Comparison of ENCODE assay signal across 4 fruit fly cellular contexts in genomic region chr2L:7685290-7685689, dm6.
TF ChIP-seq lines count a peak whose summit lies in the region.

No protein-coding gene starts in this region.

- TF ChIP-seq CTCF in whole organism, embryonic (GFP tag; optimal IDR thresholded peaks at IDR 0.05; lab: Kevin White, UChicago) = no peak

TF ChIP-seq in whole organism, adult, 20 proteins besides CTCF, POLR2A, EP300 and RAD21:
- TF ChIP-seq kay (GFP tag; lab: Kevin White, UChicago; ENCODE audit: borderline replicate concordance) = peak; percentile 92
- no peak for TF ChIP-seq CG7045 (GFP tag; optimal IDR thresholded peaks at IDR 0.05; lab: Kevin White, UChicago)
- no peak for TF ChIP-seq tj (GFP tag; optimal IDR thresholded peaks at IDR 0.05; lab: Kevin White, UChicago)
- peak; percentile 41 for TF ChIP-seq CG33017 (tag; optimal IDR thresholded peaks at IDR 0.05; lab: Kevin White, UChicago)
- TF ChIP-seq cic (GFP tag; optimal IDR thresholded peaks at IDR 0.05; lab: Kevin White, UChicago) = peak; percentile 76
- peak; percentile 34 for TF ChIP-seq Mnt (GFP tag; optimal IDR thresholded peaks at IDR 0.05; lab: Kevin White, UChicago)
- peak; percentile 61 for TF ChIP-seq CG12768 (GFP tag; optimal IDR thresholded peaks at IDR 0.05; lab: Kevin White, UChicago)
TF ChIP-seq in whole organism, adult: peak in this region for 5.

TF ChIP-seq in whole organism, embryonic, 481 proteins besides CTCF, POLR2A, EP300 and RAD21 (continues in another document):
- TF ChIP-seq GATAe (GFP tag; conservative IDR thresholded peaks at IDR 0.05; lab: Robert Waterston, UW) = peak; percentile 57; the same call in 1 of the 2 replicates
- no peak for TF ChIP-seq Kr (GFP tag; optimal IDR thresholded peaks at IDR 0.05; lab: Kevin White, UChicago)
- no peak for TF ChIP-seq CG10321 (GFP tag; IDR thresholded peaks at IDR 0.05; lab: Robert Waterston, UW)
- no peak for TF ChIP-seq usp (GFP tag; optimal IDR thresholded peaks at IDR 0.05; lab: Kevin White, UChicago)
- no peak for TF ChIP-seq Oaz (GFP tag; IDR thresholded peaks at IDR 0.05; lab: Robert Waterston, UW)
- 0 out of 3 replicates have a peak, but pooled peaks have one; percentile 9 for TF ChIP-seq ci (GFP tag; IDR thresholded peaks at IDR 0.05; lab: Robert Waterston, UW)
- TF ChIP-seq eyg (GFP tag; optimal IDR thresholded peaks at IDR 0.05; lab: Kevin White, UChicago) = no peak
- TF ChIP-seq scrt (GFP tag; optimal IDR thresholded peaks at IDR 0.05; lab: Kevin White, UChicago) = no peak
- peak; percentile 25 for TF ChIP-seq CG10543 (GFP tag; optimal IDR thresholded peaks at IDR 0.05; lab: Kevin White, UChicago)
- peak; percentile 79 for TF ChIP-seq sug (tag; optimal IDR thresholded peaks at IDR 0.05; lab: Kevin White, UChicago)
- peak; percentile 23 for TF ChIP-seq cwo (GFP tag; optimal IDR thresholded peaks at IDR 0.05; lab: Kevin White, UChicago)
- TF ChIP-seq onecut (GFP tag; IDR thresholded peaks at IDR 0.05; lab: Robert Waterston, UW) = no peak
- TF ChIP-seq p53 (GFP tag; optimal IDR thresholded peaks at IDR 0.05; lab: Kevin White, UChicago) = no peak
- no peak for TF ChIP-seq CG42726 (GFP tag; IDR thresholded peaks at IDR 0.05; lab: Robert Waterston, UW; ENCODE audit: partially characterized antibody)
- TF ChIP-seq dan (GFP tag; IDR thresholded peaks at IDR 0.05; lab: Robert Waterston, UW) = no peak
- peak; percentile 33 for TF ChIP-seq Med (GFP tag; lab: Kevin White, UChicago)
- TF ChIP-seq CG16863 (GFP tag; optimal IDR thresholded peaks at IDR 0.05; lab: Kevin White, UChicago) = no peak
- TF ChIP-seq lmd (GFP tag; IDR thresholded peaks at IDR 0.05; lab: Robert Waterston, UW) = no peak
- no peak for TF ChIP-seq slp2 (GFP tag; optimal IDR thresholded peaks at IDR 0.05; lab: Kevin White, UChicago)
- no peak for TF ChIP-seq tgo (GFP tag; IDR thresholded peaks at IDR 0.05; lab: Robert Waterston, UW)
- TF ChIP-seq CG12071 (GFP tag; optimal IDR thresholded peaks at IDR 0.05; lab: Kevin White, UChicago) = peak; percentile 35
- no peak for TF ChIP-seq Ets97D (GFP tag; optimal IDR thresholded peaks at IDR 0.05; lab: Kevin White, UChicago)
- TF ChIP-seq Sox102F (GFP tag; optimal IDR thresholded peaks at IDR 0.05; lab: Kevin White, UChicago) = no peak
- no peak for TF ChIP-seq Atf-2 (GFP tag; optimal IDR thresholded peaks at IDR 0.05; lab: Kevin White, UChicago)
- TF ChIP-seq exex (tag; optimal IDR thresholded peaks at IDR 0.05; lab: Kevin White, UChicago) = peak; percentile 95
- TF ChIP-seq pum (GFP tag; optimal IDR thresholded peaks at IDR 0.05; lab: Kevin White, UChicago) = no peak
- TF ChIP-seq CkIIα-i1 (GFP tag; IDR thresholded peaks at IDR 0.05; lab: Robert Waterston, UW) = no peak
- TF ChIP-seq repo (GFP tag; optimal IDR thresholded peaks at IDR 0.05; lab: Kevin White, UChicago) = no peak
- no peak for TF ChIP-seq Xrp1 (GFP tag; IDR thresholded peaks at IDR 0.05; lab: Robert Waterston, UW)

TF ChIP-seq in whole organism, prepupa, 60 proteins besides CTCF, POLR2A, EP300 and RAD21:
- no peak for TF ChIP-seq CG8119 (GFP tag; IDR thresholded peaks at IDR 0.05; lab: Robert Waterston, UW)
- peak; percentile 15 for TF ChIP-seq svp (GFP tag; lab: Kevin White, UChicago)
- no peak for TF ChIP-seq net (GFP tag; optimal IDR thresholded peaks at IDR 0.05; lab: Kevin White, UChicago)
- no peak for TF ChIP-seq CG1621 (tag; optimal IDR thresholded peaks at IDR 0.05; lab: Kevin White, UChicago)
- no peak for TF ChIP-seq Sox14 (GFP tag; optimal IDR thresholded peaks at IDR 0.05; lab: Kevin White, UChicago)
- TF ChIP-seq CG6276 (GFP tag; optimal IDR thresholded peaks at IDR 0.05; lab: Kevin White, UChicago) = no peak
- peak; percentile 53 for TF ChIP-seq vri (GFP tag; optimal IDR thresholded peaks at IDR 0.05; lab: Kevin White, UChicago)
- no peak for TF ChIP-seq CG34406 (GFP tag; optimal IDR thresholded peaks at IDR 0.05; lab: Kevin White, UChicago)
- TF ChIP-seq fd85E (GFP tag; optimal IDR thresholded peaks at IDR 0.05; lab: Kevin White, UChicago) = no peak
- no peak for TF ChIP-seq Ets96B (tag; optimal IDR thresholded peaks at IDR 0.05; lab: Kevin White, UChicago)
- no peak for TF ChIP-seq dac (GFP tag; optimal IDR thresholded peaks at IDR 0.05; lab: Kevin White, UChicago)
- TF ChIP-seq Smox (GFP tag; optimal IDR thresholded peaks at IDR 0.05; lab: Kevin White, UChicago) = no peak
- no peak for TF ChIP-seq fkh (GFP tag; optimal IDR thresholded peaks at IDR 0.05; lab: Kevin White, UChicago)
TF ChIP-seq in whole organism, prepupa: peak in this region for 2.

TF ChIP-seq in whole organism, wandering third instar larva, 38 proteins besides CTCF, POLR2A, EP300 and RAD21:
- TF ChIP-seq h (GFP tag; optimal IDR thresholded peaks at IDR 0.05; lab: Kevin White, UChicago) (peak; percentile 69), Dfd (GFP tag; optimal IDR thresholded peaks at IDR 0.05; lab: Kevin White, UChicago) (no peak), Rel (GFP tag; optimal IDR thresholded peaks at IDR 0.05; lab: Kevin White, UChicago) (no peak), Rel (tag; optimal IDR thresholded peaks at IDR 0.05; lab: Kevin White, UChicago) (peak; percentile 35), CG9705 (GFP tag; optimal IDR thresholded peaks at IDR 0.05; lab: Kevin White, UChicago) (no peak), CrebA (GFP tag; optimal IDR thresholded peaks at IDR 0.05; lab: Kevin White, UChicago; ENCODE audit: borderline replicate concordance) (peak; percentile 50), HLH106 (tag; optimal IDR thresholded peaks at IDR 0.05; lab: Kevin White, UChicago) (no peak), dmrt93B (GFP tag; optimal IDR thresholded peaks at IDR 0.05; lab: Kevin White, UChicago) (no peak)
